Fruit fly (Drosophila melanogaster): ENCODE measurements around the gene Rh7.

Gene Rh7

dm6 chr3L:12131918-12132317 lies 43.4 kb downstream of the Rh7 start, which contains the start of gene DEF8 (continued):
- TF ChIP-seq fkh (GFP tag; optimal IDR thresholded peaks at IDR 0.05) = no peak
- TF ChIP-seq CG6792 (GFP tag; optimal IDR thresholded peaks at IDR 0.05) = peak; percentile 59
- TF ChIP-seq Sox102F (GFP tag; optimal IDR thresholded peaks at IDR 0.05) = no peak
- no peak for TF ChIP-seq fd85E (GFP tag; optimal IDR thresholded peaks at IDR 0.05)
- peak; percentile 77 for TF ChIP-seq CG8632 (GFP tag; optimal IDR thresholded peaks at IDR 0.05)
- TF ChIP-seq Blimp-1 (GFP tag; optimal IDR thresholded peaks at IDR 0.05) = peak; percentile 18
- peak; percentile 35 for TF ChIP-seq CG9139 (GFP tag; optimal IDR thresholded peaks at IDR 0.05)
- peak; percentile 9 for TF ChIP-seq Sox15 (GFP tag; optimal IDR thresholded peaks at IDR 0.05)
- peak in 1 of 2 experiments; percentile 31 for TF ChIP-seq salr (GFP tag; optimal IDR thresholded peaks at IDR 0.05)
- TF ChIP-seq CG1621 (tag; optimal IDR thresholded peaks at IDR 0.05) = peak; percentile 55
- TF ChIP-seq OdsH (GFP tag; optimal IDR thresholded peaks at IDR 0.05) = peak; percentile 74
- peak; percentile 77 for TF ChIP-seq achi (GFP tag; optimal IDR thresholded peaks at IDR 0.05)
- TF ChIP-seq esn (GFP tag; optimal IDR thresholded peaks at IDR 0.05) = peak; percentile 74
- peak; percentile 67 for TF ChIP-seq Eip78C (GFP tag)
- no peak for TF ChIP-seq Met (GFP tag; optimal IDR thresholded peaks at IDR 0.05)
- TF ChIP-seq Hr39 (GFP tag; optimal IDR thresholded peaks at IDR 0.05) = peak; percentile 62
- TF ChIP-seq CG10631 (GFP tag; optimal IDR thresholded peaks at IDR 0.05) = peak; percentile 65
- peak; percentile 90 for TF ChIP-seq CG6163 (GFP tag; IDR thresholded peaks at IDR 0.05)
- TF ChIP-seq Lpt (GFP tag; optimal IDR thresholded peaks at IDR 0.05) = peak; percentile 68

dm6 chr3L:12129111-12129510 lies 46.2 kb downstream of the Rh7 start, which contains the start of gene Lsp2:
Lsp2 (plus strand) TSS chr3L:12129393.
- TF ChIP-seq CG8119 (GFP tag; IDR thresholded peaks at IDR 0.05) (no peak), svp (GFP tag) (peak; percentile 91), Hr38 (GFP tag; optimal IDR thresholded peaks at IDR 0.05) (no peak)

dm6 chr3L:12127294-12128029 lies 47.8 kb downstream of the Rh7 start, which contains the start of the genes Ir68b and CG34241:
Ir68b (minus strand) TSS chr3L:12127394.
CG34241 (plus strand) TSS chr3L:12127979.
- TF ChIP-seq Met (GFP tag; optimal IDR thresholded peaks at IDR 0.05) (no peak), Eip75B (GFP tag; optimal IDR thresholded peaks at IDR 0.05) (no peak), CG3919 (GFP tag; optimal IDR thresholded peaks at IDR 0.05) (no peak), Ets96B (tag; optimal IDR thresholded peaks at IDR 0.05) (no peak), fd85E (GFP tag; optimal IDR thresholded peaks at IDR 0.05) (no peak), svp (GFP tag) (no peak), fkh (GFP tag; optimal IDR thresholded peaks at IDR 0.05) (no peak), CG7368 (GFP tag; optimal IDR thresholded peaks at IDR 0.05) (no peak), CG6163 (GFP tag; IDR thresholded peaks at IDR 0.05) (no peak), Lpt (GFP tag; optimal IDR thresholded peaks at IDR 0.05) (no peak), Eip93F (GFP tag; optimal IDR thresholded peaks at IDR 0.05) (no peak)

- TF ChIP-seq Met (GFP tag; optimal IDR thresholded peaks at IDR 0.05) (peak; percentile 91), fd59A (GFP tag; optimal IDR thresholded peaks at IDR 0.05) (no peak), Sox102F (GFP tag; optimal IDR thresholded peaks at IDR 0.05) (peak; percentile 90), fkh (GFP tag; optimal IDR thresholded peaks at IDR 0.05) (peak; percentile 86), fd85E (GFP tag; optimal IDR thresholded peaks at IDR 0.05) (peak; percentile 89), Ets96B (tag; optimal IDR thresholded peaks at IDR 0.05) (peak; percentile 50), Hr38 (GFP tag; optimal IDR thresholded peaks at IDR 0.05) (no peak), CG7368 (GFP tag; optimal IDR thresholded peaks at IDR 0.05) (peak; percentile 90), net (GFP tag; optimal IDR thresholded peaks at IDR 0.05) (peak; percentile 93), CG6792 (GFP tag; optimal IDR thresholded peaks at IDR 0.05) (peak; percentile 85), CG1621 (tag; optimal IDR thresholded peaks at IDR 0.05) (peak; percentile 89), CG6163 (GFP tag; IDR thresholded peaks at IDR 0.05) (peak; percentile 93), CG4318 (GFP tag; optimal IDR thresholded peaks at IDR 0.05) (no peak), CG34406 (GFP tag; optimal IDR thresholded peaks at IDR 0.05) (peak; percentile 86), Blimp-1 (GFP tag; optimal IDR thresholded peaks at IDR 0.05) (peak; percentile 77), CG10631 (GFP tag; optimal IDR thresholded peaks at IDR 0.05) (peak; percentile 54), eg (GFP tag; IDR thresholded peaks at IDR 0.05) (peak; percentile 89), lz (GFP tag; optimal IDR thresholded peaks at IDR 0.05) (peak; percentile 90), CG31627 (GFP tag; optimal IDR thresholded peaks at IDR 0.05) (peak; percentile 84), cyc (GFP tag; optimal IDR thresholded peaks at IDR 0.05) (peak; percentile 88), salr (GFP tag; optimal IDR thresholded peaks at IDR 0.05) (peak in 1 of 2 experiments; percentile 90), CG8632 (GFP tag; optimal IDR thresholded peaks at IDR 0.05) (peak; percentile 76), CG6808 (GFP tag; optimal IDR thresholded peaks at IDR 0.05) (peak; percentile 74), CG8119 (GFP tag; IDR thresholded peaks at IDR 0.05) (peak; percentile 26; the same call in 1 of the 3 replicates), Gug (GFP tag; IDR thresholded peaks at IDR 0.05) (no peak), CG11294 (GFP tag; IDR thresholded peaks at IDR 0.05) (peak; percentile 55; the same call in 1 of the 2 replicates), spab (GFP tag; optimal IDR thresholded peaks at IDR 0.05) (no peak), OdsH (GFP tag; optimal IDR thresholded peaks at IDR 0.05) (peak; percentile 78), CG6276 (GFP tag; optimal IDR thresholded peaks at IDR 0.05) (no peak), dac (GFP tag; optimal IDR thresholded peaks at IDR 0.05) (peak; percentile 74), pdm3 (GFP tag; optimal IDR thresholded peaks at IDR 0.05) (peak; percentile 86)
Observed at dm6 chr3L:12124975-12125374, 50.3 kb downstream of the Rh7 start, which contains the start of gene yps. yps (minus strand) TSS chr3L:12125150.
